Fruit fly (Drosophila melanogaster): Measurements from ENCODE around the gene LKRSDH.

The LKRSDH gene

dm6 chr2L:7810519-7810918, 14.8 kb upstream of the LKRSDH start, which contains the start of gene Cdc14 (continued):
- TF ChIP-seq CG18262 (tag; optimal IDR thresholded peaks at IDR 0.05) (no peak), CG4404 (GFP tag; IDR thresholded peaks at IDR 0.05) (no peak), CG2116 (GFP tag; optimal IDR thresholded peaks at IDR 0.05) (peak; percentile 6), HLH54F (GFP tag; optimal IDR thresholded peaks at IDR 0.05) (no peak), Nf-YA (GFP tag; IDR thresholded peaks at IDR 0.05) (no peak), lola (GFP tag; optimal IDR thresholded peaks at IDR 0.05) (no peak), Mrtf (GFP tag; IDR thresholded peaks at IDR 0.05) (no peak), CG18619 (GFP tag; optimal IDR thresholded peaks at IDR 0.05) (no peak), NK7.1 (GFP tag; optimal IDR thresholded peaks at IDR 0.05) (no peak), crol (GFP tag; IDR thresholded peaks at IDR 0.05) (no peak), CG1233 (GFP tag; optimal IDR thresholded peaks at IDR 0.05) (no peak), Atf-2 (GFP tag; optimal IDR thresholded peaks at IDR 0.05) (no peak), YL-1 (GFP tag; optimal IDR thresholded peaks at IDR 0.05) (no peak), CG10209 (GFP tag; optimal IDR thresholded peaks at IDR 0.05) (no peak), tna (GFP tag; IDR thresholded peaks at IDR 0.05; ENCODE audit: partially characterized antibody) (peak; percentile 58), gfzf (GFP tag; optimal IDR thresholded peaks at IDR 0.05) (no peak), al (GFP tag; IDR thresholded peaks at IDR 0.05) (no peak), CG2202 (tag; optimal IDR thresholded peaks at IDR 0.05) (no peak), CG6689 (GFP tag; IDR thresholded peaks at IDR 0.05) (no peak), crc (GFP tag; optimal IDR thresholded peaks at IDR 0.05) (no peak), CG13287 (GFP tag; IDR thresholded peaks at IDR 0.05; ENCODE audit: partially characterized antibody) (peak; percentile 67), jigr1 (GFP tag; IDR thresholded peaks at IDR 0.05) (no peak), slp2 (GFP tag; optimal IDR thresholded peaks at IDR 0.05) (no peak), CG14050 (GFP tag; IDR thresholded peaks at IDR 0.05) (no peak), CG9932 (GFP tag; IDR thresholded peaks at IDR 0.05) (peak; percentile 35; the same call in 1 of the 2 replicates), ro (GFP tag; IDR thresholded peaks at IDR 0.05) (no peak), CG13624 (GFP tag; optimal IDR thresholded peaks at IDR 0.05) (peak; percentile 3), tup (GFP tag; optimal IDR thresholded peaks at IDR 0.05) (no peak), Rx (GFP tag; IDR thresholded peaks at IDR 0.05) (no peak), zfh1 (GFP tag; IDR thresholded peaks at IDR 0.05) (no peak), cato (GFP tag; optimal IDR thresholded peaks at IDR 0.05; ENCODE audit: borderline replicate concordance) (no peak), Deaf1 (tag; optimal IDR thresholded peaks at IDR 0.05) (peak; percentile 19), CG4854 (GFP tag; optimal IDR thresholded peaks at IDR 0.05) (no peak), CG8765 (GFP tag; IDR thresholded peaks at IDR 0.05) (no peak), cad (GFP tag; optimal IDR thresholded peaks at IDR 0.05) (no peak), HmgZ (tag; optimal IDR thresholded peaks at IDR 0.05) (no peak), sob (GFP tag; IDR thresholded peaks at IDR 0.05) (no peak), CG15479 (GFP tag; optimal IDR thresholded peaks at IDR 0.05) (no peak), CG16815 (GFP tag; optimal IDR thresholded peaks at IDR 0.05) (no peak), Dll (GFP tag; IDR thresholded peaks at IDR 0.05; ENCODE audit: partially characterized antibody) (peak; percentile 43; the same call in 1 of the 4 replicates), Trl (optimal IDR thresholded peaks at IDR 0.05) (no peak), Trl (GFP tag; optimal IDR thresholded peaks at IDR 0.05) (no peak), pita (GFP tag; optimal IDR thresholded peaks at IDR 0.05) (no peak), NC2β (GFP tag; optimal IDR thresholded peaks at IDR 0.05) (no peak), CG14965 (GFP tag; optimal IDR thresholded peaks at IDR 0.05; ENCODE audit: borderline replicate concordance) (no peak), Eip74EF (GFP tag; optimal IDR thresholded peaks at IDR 0.05) (peak in 1 of 2 experiments; percentile 10), CG7556 (GFP tag; optimal IDR thresholded peaks at IDR 0.05) (no peak), ind (GFP tag; optimal IDR thresholded peaks at IDR 0.05) (no peak), CG2129 (GFP tag; IDR thresholded peaks at IDR 0.05; ENCODE audit: partially characterized antibody) (no peak), lbe (GFP tag; optimal IDR thresholded peaks at IDR 0.05) (no peak), CG11560 (tag; IDR thresholded peaks at IDR 0.05) (no peak), crp (GFP tag; optimal IDR thresholded peaks at IDR 0.05) (no peak)
